Worm (Caenorhabditis elegans) whole organism, young adult: ENCODE data around the gene msra-1.
A peak's percentile ranks its signal among the peaks of the same experiment; 100 is the strongest.

Experiments
- B0336.3 ChIP-seq: fragments of 200-800 bp; sonication (Bioruptor generic); IDR thresholded peaks from 2 replicates; pipeline ENCODE4 v1.3.6; 2022; ENCODE audit warnings: missing genetic modification characterization, missing compliant biosample characterization
- D2030.7 ChIP-seq: fragments of 200-800 bp; sonication (Bioruptor generic); IDR thresholded peaks from 2 replicates; pipeline ENCODE4 v1.3.6; 2022; ENCODE audit warnings: missing genetic modification reagents, missing genetic modification characterization, missing compliant biosample characterization
- F37B4.10 ChIP-seq: fragments of 200-800 bp; sonication (Bioruptor generic); IDR thresholded peaks from 2 replicates; pipeline ENCODE4 v1.3.6; 2022; ENCODE audit warnings: missing genetic modification characterization, missing compliant biosample characterization
- T26A5.8 ChIP-seq: sonication (generic microtip); optimal IDR thresholded peaks from 2 replicates; lab custom pipeline; 2016; ENCODE audit warnings: missing genetic modification characterization, missing compliant biosample characterization
- Y53F4B.3 ChIP-seq: fragments of 200-800 bp; sonication (Bioruptor generic); IDR thresholded peaks from 2 replicates; pipeline ENCODE4 v1.3.6; 2022; ENCODE audit warnings: missing genetic modification reagents, missing genetic modification characterization, missing compliant biosample characterization
- Y53G8AR.9 ChIP-seq: fragments of 200-800 bp; sonication (Bioruptor generic); conservative IDR thresholded peaks from 2 replicates; pipeline ENCODE4 v1.3.6; 2022; ENCODE audit warnings: missing genetic modification reagents, missing genetic modification characterization, missing compliant biosample characterization
- ZK185.1 ChIP-seq: sonication (generic microtip); optimal IDR thresholded peaks from 2 replicates; lab custom pipeline; 2016; ENCODE audit warnings: mild to moderate bottlenecking, missing genetic modification characterization, missing compliant biosample characterization; ENCODE audit not compliant: poor library complexity, severe bottlenecking
- akir-1 ChIP-seq: fragments of 200-800 bp; sonication (Bioruptor generic); optimal IDR thresholded peaks from 2 replicates; lab custom pipeline; 2018; ENCODE audit warnings: mild to moderate bottlenecking, missing genetic modification characterization, moderate library complexity, missing compliant biosample characterization
- atf-7 ChIP-seq: sonication (generic microtip); optimal IDR thresholded peaks from 2 replicates; lab custom pipeline; 2017; ENCODE audit warnings: mild to moderate bottlenecking, missing genetic modification characterization, missing compliant biosample characterization
- attf-3 ChIP-seq: fragments of 200-800 bp; sonication (Bioruptor generic); conservative IDR thresholded peaks from 2 replicates; pipeline ENCODE4 v1.3.6; 2022; ENCODE audit warnings: missing genetic modification reagents, missing genetic modification characterization, missing compliant biosample characterization
- ceh-79 ChIP-seq: sonication (generic microtip); optimal IDR thresholded peaks from 2 replicates; lab custom pipeline; 2017; ENCODE audit warnings: mild to moderate bottlenecking, missing genetic modification characterization, missing compliant biosample characterization
- ceh-91 ChIP-seq: fragments of 200-800 bp; sonication (Bioruptor generic); IDR thresholded peaks from 2 replicates; pipeline ENCODE4 v1.3.6; 2022; ENCODE audit warnings: missing genetic modification reagents, missing genetic modification characterization, missing compliant biosample characterization
- die-1 ChIP-seq: sonication (generic microtip); optimal IDR thresholded peaks from 2 replicates; lab custom pipeline; 2016; ENCODE audit warnings: missing genotype, mild to moderate bottlenecking, missing genetic modification characterization, missing compliant biosample characterization
- dox-1 ChIP-seq: fragments of 200-800 bp; sonication (Bioruptor generic); IDR thresholded peaks from 2 replicates; pipeline ENCODE4 v1.3.6; 2022; ENCODE audit warnings: missing genetic modification reagents, missing genetic modification characterization, missing compliant biosample characterization
- gei-17 ChIP-seq: fragments of 200-800 bp; sonication (Bioruptor generic); optimal IDR thresholded peaks from 2 replicates; lab custom pipeline; 2018; ENCODE audit warnings: mild to moderate bottlenecking, missing genetic modification characterization, missing compliant biosample characterization
- him-1 ChIP-seq: sonication (generic microtip); optimal IDR thresholded peaks from 2 replicates; lab custom pipeline; 2016; ENCODE audit warnings: missing genotype, missing genetic modification reagents, missing genetic modification characterization, missing compliant biosample characterization
- hlh-26 ChIP-seq: fragments of 200-800 bp; sonication (Bioruptor generic); conservative IDR thresholded peaks from 2 replicates; pipeline ENCODE4 v1.3.6; 2022; ENCODE audit warnings: missing genetic modification reagents, missing genetic modification characterization, missing compliant biosample characterization
- hmg-1.2 ChIP-seq: fragments of 200-800 bp; sonication (Bioruptor generic); IDR thresholded peaks from 2 replicates; pipeline ENCODE4 v1.3.6; 2022; ENCODE audit warnings: missing genetic modification reagents, missing genetic modification characterization, missing compliant biosample characterization
- hmg-20 ChIP-seq: fragments of 200-800 bp; sonication (Bioruptor generic); IDR thresholded peaks from 2 replicates; pipeline ENCODE4 v1.3.6; 2022; ENCODE audit warnings: missing genetic modification reagents, missing genetic modification characterization, missing compliant biosample characterization
- hsf-1 ChIP-seq: fragments of 200-800 bp; sonication (Bioruptor generic); IDR thresholded peaks from 2 replicates; pipeline ENCODE4 v1.3.6; 2022; ENCODE audit warnings: missing genetic modification reagents, missing genetic modification characterization, missing compliant biosample characterization
- lag-1 ChIP-seq: fragments of 200-800 bp; sonication (Bioruptor generic); IDR thresholded peaks from 2 replicates; pipeline ENCODE4 v1.3.6; 2022; ENCODE audit warnings: missing genetic modification reagents, missing genetic modification characterization, missing compliant biosample characterization
- let-607 ChIP-seq, 2 experiments: fragments of 200-800 bp in 1 of 2; sonication (Bioruptor generic) in 1 of 2; sonication (generic microtip) in 1 of 2; optimal IDR thresholded peaks; 2 replicates each; lab custom pipeline; 2016 to 2018; ENCODE audit warnings: mild to moderate bottlenecking in 2 of 2, missing compliant biosample characterization in 2 of 2, missing genetic modification characterization in 2 of 2, moderate library complexity in 2 of 2, missing genotype in 1 of 2
- lin-26 ChIP-seq: fragments of 200-800 bp; sonication (Bioruptor generic); IDR thresholded peaks from 2 replicates; pipeline ENCODE4 v1.3.6; 2022; ENCODE audit warnings: missing genetic modification reagents, missing genetic modification characterization, missing compliant biosample characterization
- lsl-1 ChIP-seq: fragments of 200-800 bp; sonication (Bioruptor generic); optimal IDR thresholded peaks from 2 replicates; lab custom pipeline; 2018; ENCODE audit warnings: mild to moderate bottlenecking, missing genetic modification characterization, moderate library complexity, missing compliant biosample characterization
- madf-6 ChIP-seq: fragments of 200-800 bp; sonication (Bioruptor generic); IDR thresholded peaks from 2 replicates; pipeline ENCODE4 v1.3.6; 2022; ENCODE audit warnings: missing genetic modification reagents, missing genetic modification characterization, missing compliant biosample characterization
- nfya-1 ChIP-seq: sonication (generic microtip); optimal IDR thresholded peaks from 2 replicates; lab custom pipeline; 2017; ENCODE audit warnings: antibody characterized with exemption, missing compliant biosample characterization, missing genetic modification characterization, borderline replicate concordance; ENCODE audit not compliant: insufficient read depth
- nfya-2 ChIP-seq: fragments of 200-800 bp; sonication (Bioruptor generic); IDR thresholded peaks from 2 replicates; pipeline ENCODE4 v1.3.6; 2022; ENCODE audit warnings: missing genetic modification reagents, missing genetic modification characterization, missing compliant biosample characterization
- nhr-120 ChIP-seq: fragments of 200-800 bp; sonication (Bioruptor generic); IDR thresholded peaks from 2 replicates; pipeline ENCODE4 v1.3.6; 2022; ENCODE audit warnings: missing genetic modification characterization, missing compliant biosample characterization
- nhr-179 ChIP-seq: sonication (generic microtip); optimal IDR thresholded peaks from 2 replicates; lab custom pipeline; 2016; ENCODE audit warnings: mild to moderate bottlenecking, missing genetic modification characterization, missing compliant biosample characterization
- rcor-1 ChIP-seq: fragments of 200-800 bp; sonication (Bioruptor generic); IDR thresholded peaks from 2 replicates; pipeline ENCODE4 v1.3.6; 2022; ENCODE audit warnings: missing genetic modification reagents, missing genetic modification characterization, missing compliant biosample characterization
- repo-1 ChIP-seq: sonication (generic microtip); optimal IDR thresholded peaks from 2 replicates; lab custom pipeline; 2017; ENCODE audit warnings: mild to moderate bottlenecking, missing genetic modification characterization, missing compliant biosample characterization
- snpc-3.4 ChIP-seq: sonication (generic microtip); optimal IDR thresholded peaks from 2 replicates; lab custom pipeline; 2017; ENCODE audit warnings: missing genetic modification characterization, mild to moderate bottlenecking, missing compliant biosample characterization, antibody characterized with exemption, moderate library complexity, missing genotype, missing genetic modification reagents
- snpc-4 ChIP-seq, 5 experiments: fragments of 150-350 bp in 1 of 5; sonication (generic microtip) in 4 of 5; optimal IDR thresholded peaks; 2 replicates each; lab custom pipeline; 2014 to 2018; ENCODE audit warnings: missing genetic modification characterization in 5 of 5, missing biosample characterization in 3 of 5, antibody characterized with exemption in 2 of 5, mild to moderate bottlenecking in 2 of 5, missing compliant biosample characterization in 2 of 5, missing genotype in 2 of 5, moderate library complexity in 2 of 5, missing genetic modification reagents in 1 of 5
- somi-1 ChIP-seq: fragments of 200-800 bp; sonication (Bioruptor generic); optimal IDR thresholded peaks from 2 replicates; lab custom pipeline; 2018; ENCODE audit warnings: mild to moderate bottlenecking, missing genetic modification characterization, missing compliant biosample characterization
- tbx-9 ChIP-seq: sonication (generic microtip); optimal IDR thresholded peaks from 2 replicates; lab custom pipeline; 2016; ENCODE audit warnings: borderline replicate concordance, missing genetic modification characterization, inconsistent platforms, missing compliant biosample characterization
- unc-130 ChIP-seq: sonication (generic microtip); optimal IDR thresholded peaks from 2 replicates; lab custom pipeline; 2016; ENCODE audit warnings: missing genetic modification reagents, missing genetic modification characterization, missing compliant biosample characterization
- unc-62 ChIP-seq: fragments of 150-350 bp; optimal IDR thresholded peaks from 2 replicates; lab custom pipeline; 2014; ENCODE audit warnings: missing biosample characterization, missing genetic modification reagents, missing genetic modification characterization
- ztf-22 ChIP-seq: fragments of 200-800 bp; sonication (Bioruptor generic); optimal IDR thresholded peaks from 2 replicates; lab custom pipeline; 2018; ENCODE audit warnings: mild to moderate bottlenecking, missing genetic modification characterization, moderate library complexity, missing compliant biosample characterization
- ztf-26 ChIP-seq: sonication (generic microtip); optimal IDR thresholded peaks from 2 replicates; lab custom pipeline; 2017; ENCODE audit warnings: missing genetic modification characterization, missing compliant biosample characterization

The msra-1 gene

DNA sequence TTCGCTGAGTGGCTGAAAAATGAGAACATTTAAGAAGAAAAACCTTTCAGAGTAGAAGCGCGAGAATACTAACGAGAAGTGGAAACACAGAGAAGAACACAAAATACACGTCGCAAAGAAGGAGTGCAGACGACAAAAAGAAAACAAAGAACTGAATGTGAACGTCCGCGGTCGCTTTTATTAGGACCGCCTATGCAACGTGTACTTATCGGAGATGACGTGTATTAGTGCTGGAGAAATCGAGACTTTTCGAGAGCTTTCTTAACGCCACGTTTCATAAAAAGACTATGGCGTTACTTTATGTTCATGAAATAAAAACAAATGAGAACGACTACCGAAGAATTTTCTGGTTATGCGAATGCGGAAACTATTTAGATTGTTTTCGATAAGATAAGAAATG is 11.3 kb downstream of the msra-1 start, which contains the start of gene hsp-4 (continued):
- TF ChIP-seq let-607 (tag; optimal IDR thresholded peaks at IDR 0.05; lab: Kevin White, UChicago) = peak in 1 of 2 experiments; percentile 70
- no peak for TF ChIP-seq unc-130
- no peak for TF ChIP-seq F37B4.10
- TF ChIP-seq atf-7 (tag; lab: Kevin White, UChicago) = no peak
- no peak for TF ChIP-seq tbx-9 (tag; lab: Kevin White, UChicago)

DNA sequence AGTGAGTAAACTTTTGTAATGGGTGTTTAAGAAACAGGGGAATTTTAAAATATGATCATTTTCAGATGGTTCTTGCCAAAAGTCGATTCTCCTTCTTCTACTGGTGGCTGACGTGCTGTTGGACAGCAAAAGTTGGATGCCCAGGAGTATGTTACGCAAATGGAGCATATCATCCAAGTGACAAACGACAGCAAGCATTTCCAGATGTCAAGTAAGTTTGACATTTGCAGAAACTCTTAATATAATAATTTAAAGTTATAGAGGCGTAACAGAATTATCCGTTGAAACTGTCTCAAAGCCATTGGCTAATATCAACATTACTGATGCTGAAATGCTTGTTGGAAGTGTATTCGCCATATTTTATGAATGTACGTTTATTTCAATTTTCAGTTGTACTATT is 15.8 kb downstream of the msra-1 start:
- TF ChIP-seq hmg-1.2 (GFP tag; lab: Robert Waterston, UW) = no peak
- TF ChIP-seq snpc-3.4 (tag; lab: Kevin White, UChicago) = no peak
- no peak for TF ChIP-seq ztf-26 (tag; lab: Kevin White, UChicago)
- TF ChIP-seq hsf-1 = no peak
- no peak for TF ChIP-seq Y53G8AR.9 (GFP tag; lab: Robert Waterston, UW)
- TF ChIP-seq attf-3 = no peak
- TF ChIP-seq nfya-1 = no peak
- no peak for TF ChIP-seq repo-1 (tag; lab: Kevin White, UChicago)
- no peak for TF ChIP-seq nhr-120 (GFP tag; lab: Robert Waterston, UW)
- TF ChIP-seq Y53F4B.3 = no peak
- no peak for TF ChIP-seq ceh-79 (tag; lab: Kevin White, UChicago)
- TF ChIP-seq akir-1 = no peak
- no peak for TF ChIP-seq die-1 (tag; lab: Kevin White, UChicago)
- no peak for TF ChIP-seq ztf-22 (GFP tag; lab: Kevin White, UChicago)
- TF ChIP-seq lag-1 (GFP tag; lab: Robert Waterston, UW) = no peak
- no peak for TF ChIP-seq lsl-1 (GFP tag; lab: Kevin White, UChicago)
- TF ChIP-seq, all 124 proteins: peak for 0

DNA sequence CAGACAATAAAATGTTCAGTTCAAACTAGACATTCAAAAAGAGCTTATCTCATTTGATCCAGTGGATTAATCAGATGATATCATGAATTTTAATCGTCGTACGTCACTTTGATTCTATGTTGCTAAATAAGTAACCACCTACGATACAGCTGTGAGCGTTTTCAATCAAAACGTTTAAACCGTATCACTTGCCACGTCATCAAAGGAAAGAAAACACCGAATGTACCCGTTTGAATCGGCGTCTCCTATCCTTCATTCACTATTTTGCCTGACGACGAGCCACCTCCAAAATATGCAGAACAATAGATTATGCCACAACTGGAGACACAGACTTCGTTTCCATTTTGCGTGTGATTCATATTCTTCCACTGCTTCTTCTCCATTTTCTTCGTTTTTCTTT is 18.0 kb downstream of the msra-1 start:
- no peak for TF ChIP-seq D2030.7 (GFP tag; lab: Robert Waterston, UW)
- TF ChIP-seq lin-26 (GFP tag; lab: Robert Waterston, UW) = no peak
- TF ChIP-seq snpc-4 (GFP tag; optimal IDR thresholded peaks at IDR 0.05; lab: Kevin White, UChicago) = no peak
- no peak for TF ChIP-seq snpc-4 (tag; optimal IDR thresholded peaks at IDR 0.05; lab: Kevin White, UChicago)
- no peak for TF ChIP-seq unc-62 (GFP tag; lab: Kevin White, UChicago)
- no peak for TF ChIP-seq rcor-1
- TF ChIP-seq hmg-20 (GFP tag; lab: Robert Waterston, UW) = no peak
- TF ChIP-seq nhr-179 = no peak
- no peak for TF ChIP-seq madf-6 (GFP tag; lab: Robert Waterston, UW)
- TF ChIP-seq ZK185.1 = no peak
- no peak for TF ChIP-seq T26A5.8 (tag; lab: Kevin White, UChicago)
- no peak for TF ChIP-seq dox-1 (GFP tag; lab: Robert Waterston, UW)
- TF ChIP-seq him-1 (tag; lab: Kevin White, UChicago) = no peak
- no peak for TF ChIP-seq ztf-22 (GFP tag; lab: Kevin White, UChicago)
- no peak for TF ChIP-seq nfya-2 (GFP tag; lab: Robert Waterston, UW)
- TF ChIP-seq gei-17 (GFP tag; lab: Kevin White, UChicago) = no peak
- TF ChIP-seq hlh-26 (GFP tag; lab: Robert Waterston, UW) = no peak
- TF ChIP-seq B0336.3 (GFP tag; lab: Robert Waterston, UW) = no peak
- no peak for TF ChIP-seq die-1 (tag; lab: Kevin White, UChicago)
- no peak for TF ChIP-seq somi-1 (GFP tag; lab: Kevin White, UChicago)
- TF ChIP-seq ceh-91 (GFP tag; lab: Robert Waterston, UW) = no peak
